Worm (Caenorhabditis elegans): ENCODE results near the gene clec-135.

Gene clec-135

DNA sequence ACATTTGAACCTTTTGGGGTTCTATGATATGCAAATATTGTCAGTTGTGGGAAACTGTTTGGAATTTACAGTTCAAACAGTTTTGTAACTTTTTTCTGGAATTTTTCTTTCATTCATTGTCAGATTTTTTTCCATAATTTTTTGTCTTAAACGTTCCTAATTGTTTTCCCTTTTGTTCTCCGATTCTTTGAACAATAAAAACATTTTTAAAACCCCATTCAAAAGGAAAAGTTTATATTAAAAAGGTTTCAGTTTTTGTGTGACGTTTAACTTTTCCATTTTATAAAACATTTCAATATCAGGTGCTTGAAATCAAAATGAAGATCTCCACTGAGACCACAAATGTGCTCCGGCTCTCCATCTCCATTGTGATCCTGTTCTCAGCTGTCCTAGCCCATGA lies 39.5 kb downstream of the clec-135 start, which contains the start of gene F31D5.1:
Gene F31D5.1 (plus strand): TSS at position 301 of the 400 bp plus-strand sequence.
- TF ChIP-seq hlh-15 (tag; optimal IDR thresholded peaks at IDR 0.05), result no peak
- no peak for TF ChIP-seq fax-1 (tag; optimal IDR thresholded peaks at IDR 0.05)

DNA sequence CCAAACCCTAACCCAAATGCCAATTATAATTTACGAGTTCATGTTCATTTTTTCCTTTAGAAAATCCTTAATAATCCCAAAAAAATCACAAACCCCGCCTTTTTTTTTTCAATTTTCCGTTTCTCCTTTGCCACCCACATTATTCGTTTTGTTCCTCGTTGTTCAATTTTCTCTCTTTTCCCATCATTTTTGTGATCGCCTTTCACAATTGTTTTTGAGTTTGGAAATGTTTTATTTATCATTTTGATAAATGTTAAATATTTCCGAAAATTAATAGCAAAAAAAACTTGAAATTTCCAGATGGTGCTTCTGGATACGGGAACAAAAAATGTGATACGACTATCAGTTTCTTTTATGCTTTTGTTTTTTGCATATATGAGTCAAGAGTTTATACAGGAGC lies 43.3 kb downstream of the clec-135 start, which contains the start of gene F31D5.2:
Gene F31D5.2 (plus strand): TSS at position 301 of the 400 bp plus-strand sequence.
- TF ChIP-seq dve-1 (tag; optimal IDR thresholded peaks at IDR 0.05), result no peak
- TF ChIP-seq hlh-8 (tag; optimal IDR thresholded peaks at IDR 0.05), result no peak
- no peak for TF ChIP-seq pag-3 (tag; optimal IDR thresholded peaks at IDR 0.05; ENCODE audit: borderline replicate concordance)
- TF ChIP-seq K02D7.2 (tag; optimal IDR thresholded peaks at IDR 0.05), result no peak
- no peak for TF ChIP-seq ceh-34 (tag; optimal IDR thresholded peaks at IDR 0.05)
- TF ChIP-seq eyg-1 (tag; optimal IDR thresholded peaks at IDR 0.05), result no peak
- no peak for TF ChIP-seq mec-3 (tag; optimal IDR thresholded peaks at IDR 0.05; ENCODE audit: borderline replicate concordance)
- no peak for TF ChIP-seq K09A11.1 (tag; optimal IDR thresholded peaks at IDR 0.05; ENCODE audit: insufficient read depth)
- TF ChIP-seq sox-2 (GFP tag; IDR thresholded peaks at IDR 0.05), result no peak
- no peak for TF ChIP-seq ceh-31 (tag; optimal IDR thresholded peaks at IDR 0.05)
- TF ChIP-seq ceh-48 (tag; optimal IDR thresholded peaks at IDR 0.05), result no peak
- no peak for TF ChIP-seq ceh-19 (GFP tag; optimal IDR thresholded peaks at IDR 0.05)
- no peak for TF ChIP-seq nhr-232 (tag; optimal IDR thresholded peaks at IDR 0.05)
- no peak for TF ChIP-seq F13H6.1 (tag; optimal IDR thresholded peaks at IDR 0.05)
- TF ChIP-seq ceh-30 (tag; optimal IDR thresholded peaks at IDR 0.05), result no peak

DNA sequence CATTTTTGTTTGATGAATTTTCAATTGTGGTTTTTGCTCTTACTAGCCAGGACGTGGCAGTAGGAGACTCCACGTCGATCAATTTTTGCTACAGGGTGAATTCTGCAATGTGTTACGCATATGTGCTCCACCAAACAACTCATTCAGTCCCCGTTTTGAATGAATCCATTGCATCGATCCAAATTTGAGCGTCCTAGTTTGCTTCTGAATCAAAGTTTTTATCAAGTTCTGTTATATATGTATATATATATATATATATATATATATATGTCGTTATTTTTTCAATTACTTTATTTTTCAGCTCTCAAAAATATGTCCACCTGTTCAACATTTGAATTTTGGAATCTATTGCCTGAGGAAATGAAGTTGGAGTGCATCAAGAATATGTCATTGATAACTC lies 47.5 kb downstream of the clec-135 start, which contains the start of gene F31D5.7:
Gene F31D5.7 (plus strand): TSS at position 301 of the 400 bp plus-strand sequence.
- TF ChIP-seq ceh-30 (tag; optimal IDR thresholded peaks at IDR 0.05) (no peak), T23F11.4 (GFP tag; optimal IDR thresholded peaks at IDR 0.05) (no peak), ceh-14 (tag; optimal IDR thresholded peaks at IDR 0.05) (no peak), ceh-31 (tag; optimal IDR thresholded peaks at IDR 0.05) (no peak), nhr-11 (tag; optimal IDR thresholded peaks at IDR 0.05) (no peak), ceh-48 (tag; optimal IDR thresholded peaks at IDR 0.05) (no peak), pat-9 (tag; optimal IDR thresholded peaks at IDR 0.05) (no peak), ceh-19 (GFP tag; optimal IDR thresholded peaks at IDR 0.05) (no peak), zip-5 (tag; optimal IDR thresholded peaks at IDR 0.05) (no peak), ttx-3 (tag; optimal IDR thresholded peaks at IDR 0.05) (no peak), fkh-6 (tag; optimal IDR thresholded peaks at IDR 0.05) (no peak), sox-2 (GFP tag; IDR thresholded peaks at IDR 0.05) (no peak), lim-6 (tag; optimal IDR thresholded peaks at IDR 0.05) (no peak), unc-55 (GFP tag; optimal IDR thresholded peaks at IDR 0.05) (no peak), unc-42 (tag; optimal IDR thresholded peaks at IDR 0.05) (no peak), ceh-24 (tag; optimal IDR thresholded peaks at IDR 0.05) (no peak), fkh-10 (GFP tag; optimal IDR thresholded peaks at IDR 0.05) (no peak), nfya-1 (tag; optimal IDR thresholded peaks at IDR 0.05) (no peak), C08G9.2 (tag; optimal IDR thresholded peaks at IDR 0.05) (no peak)

DNA sequence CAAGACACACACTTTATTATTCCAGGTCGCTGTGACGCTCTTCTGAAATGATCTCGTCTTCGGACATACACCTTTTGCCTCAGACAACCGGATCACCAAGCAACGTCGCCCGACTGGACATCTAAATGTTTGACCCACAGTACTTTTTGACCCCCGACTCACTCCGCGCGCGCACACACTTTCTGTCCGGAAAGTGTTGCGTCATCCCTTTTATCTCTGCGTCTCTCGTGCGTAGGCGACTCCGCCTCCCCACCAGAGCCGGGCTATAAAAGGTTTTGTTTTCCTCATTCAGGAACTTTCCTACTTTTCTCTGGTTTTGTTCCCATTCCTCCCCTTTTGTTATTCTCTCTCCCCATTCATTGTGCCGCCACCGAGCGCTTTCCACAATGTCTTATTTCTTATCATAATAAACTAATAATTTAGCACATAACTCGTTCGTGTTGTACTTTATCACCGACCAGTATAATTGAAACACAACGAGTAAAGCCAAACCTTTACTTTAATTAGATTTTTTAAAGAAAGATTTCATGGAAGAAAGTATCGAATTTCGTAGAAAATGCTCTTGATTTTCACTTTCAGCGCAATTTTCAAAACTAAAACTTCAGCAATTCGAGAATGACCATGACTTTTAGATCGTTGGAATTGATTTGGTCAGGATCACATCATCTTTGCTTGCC lies 49.4 kb downstream of the clec-135 start, which contains the start of gene F31D5.6:
Gene F31D5.6 (plus strand): TSS at position 627 of the 677 bp plus-strand sequence.
- no peak for TF ChIP-seq tbx-7 (tag; optimal IDR thresholded peaks at IDR 0.05)
- no peak for TF ChIP-seq hlh-8 (tag; optimal IDR thresholded peaks at IDR 0.05)
- TF ChIP-seq sox-4 (tag; optimal IDR thresholded peaks at IDR 0.05), result no peak
- no peak for TF ChIP-seq nfya-1 (tag; optimal IDR thresholded peaks at IDR 0.05)
- no peak for TF ChIP-seq ztf-16 (tag; optimal IDR thresholded peaks at IDR 0.05)
- no peak for TF ChIP-seq fkh-6 (tag; optimal IDR thresholded peaks at IDR 0.05)
- TF ChIP-seq ahr-1 (tag; optimal IDR thresholded peaks at IDR 0.05), result no peak
- TF ChIP-seq ref-2 (tag; optimal IDR thresholded peaks at IDR 0.05), result no peak
- TF ChIP-seq madf-2 (tag; optimal IDR thresholded peaks at IDR 0.05), result no peak
- no peak for TF ChIP-seq dmd-4 (tag; optimal IDR thresholded peaks at IDR 0.05; ENCODE audit: borderline replicate concordance)
- TF ChIP-seq nhr-232 (tag; optimal IDR thresholded peaks at IDR 0.05), result no peak
- no peak for TF ChIP-seq elt-2 (tag; optimal IDR thresholded peaks at IDR 0.05)
- TF ChIP-seq Y22D7AL.16 (tag; optimal IDR thresholded peaks at IDR 0.05), result no peak
- TF ChIP-seq ceh-31 (tag; optimal IDR thresholded peaks at IDR 0.05), result no peak
- no peak for TF ChIP-seq pat-9 (tag; optimal IDR thresholded peaks at IDR 0.05)
- TF ChIP-seq C38D4.7 (GFP tag; optimal IDR thresholded peaks at IDR 0.05), result no peak
- TF ChIP-seq F13H6.1 (tag; optimal IDR thresholded peaks at IDR 0.05), result no peak
- TF ChIP-seq pha-4 (tag; optimal IDR thresholded peaks at IDR 0.05), result no peak
- no peak for TF ChIP-seq ets-4 (tag; optimal IDR thresholded peaks at IDR 0.05)
- TF ChIP-seq pax-1 (tag; optimal IDR thresholded peaks at IDR 0.05), result no peak
